Fruit fly (Drosophila melanogaster): ENCODE results near the gene Acsx2.

dm6 chr3R:19730415-19730814 is 48.1 kb upstream of the Acsx2 start, which contains the start of gene GluClalpha:
- no peak for TF ChIP-seq CG9727 (GFP tag; optimal IDR thresholded peaks at IDR 0.05)
- TF ChIP-seq amos (GFP tag; IDR thresholded peaks at IDR 0.05; ENCODE audit: partially characterized antibody), result no peak
- TF ChIP-seq CG10147 (GFP tag; optimal IDR thresholded peaks at IDR 0.05), result no peak
- TF ChIP-seq sd (tag; optimal IDR thresholded peaks at IDR 0.05), result no peak
- TF ChIP-seq CG17829 (tag; optimal IDR thresholded peaks at IDR 0.05), result no peak
- no peak for TF ChIP-seq Hand (GFP tag; optimal IDR thresholded peaks at IDR 0.05)
- TF ChIP-seq D (optimal IDR thresholded peaks at IDR 0.05), result no peak
- no peak for TF ChIP-seq D (GFP tag; optimal IDR thresholded peaks at IDR 0.05)
